Fruit fly (Drosophila melanogaster) Kc167 (cell line): Measurements from ENCODE around the gene CG33965.
"Not testable (repeated sequence)": the region's sequence is repeated elsewhere in the genome, so short reads cannot be mapped to it uniquely, and the experiment has no call there.

Source experiments
- Myc ChIP-seq: fragments of >200 bp; optimal IDR thresholded peaks from 2 replicates; lab custom pipeline; 2017; ENCODE audit warnings: missing external identifiers
- Sin3A ChIP-seq: fragments of >200 bp; optimal IDR thresholded peaks from 2 replicates; lab custom pipeline; 2018; ENCODE audit warnings: missing external identifiers
- h ChIP-seq: fragments of >200 bp; optimal IDR thresholded peaks from 3 replicates; lab custom pipeline; 2018; ENCODE audit warnings: missing external identifiers
- insv ChIP-seq: fragments of >200 bp; optimal IDR thresholded peaks from 3 replicates; lab custom pipeline; 2018; ENCODE audit warnings: missing external identifiers
- psq ChIP-seq: fragments of >200 bp; optimal IDR thresholded peaks from 2 replicates; lab custom pipeline; 2017; ENCODE audit warnings: missing external identifiers
- ttk ChIP-seq: sonication (Bioruptor generic); optimal IDR thresholded peaks from 2 replicates; lab custom pipeline; 2017; ENCODE audit warnings: missing external identifiers

CG33965 gene

dm6 chr3L:1245810-1246209 is 13.1 kb downstream of the CG33965 start, which contains the start of gene Klp61F:
Gene Klp61F, minus strand, starts transcription at chr3L:1245910.
- not testable (repeated sequence) for TF ChIP-seq Myc, ttk, insv (lab: Kevin White, UChicago)

- not testable (repeated sequence) for TF ChIP-seq psq, h, Sin3A (lab: Kevin White, UChicago)
Measured at dm6 chr3L:1246823-1247222, 14.1 kb downstream of the CG33965 start, which contains the start of gene CG32318. Gene CG32318, minus strand, starts transcription at chr3L:1246923.

- TF ChIP-seq h (lab: Kevin White, UChicago): no peak
- TF ChIP-seq ttk (lab: Kevin White, UChicago): no peak
- TF ChIP-seq Myc (lab: Kevin White, UChicago): no peak
- no peak for TF ChIP-seq Sin3A (lab: Kevin White, UChicago)
- no peak for TF ChIP-seq psq (lab: Kevin White, UChicago)
- no peak for TF ChIP-seq insv (lab: Kevin White, UChicago)
Measured at dm6 chr3L:1247627-1248295, 15.1 kb downstream of the CG33965 start, which contains the start of the genes Psf1 and Sac1. Gene Psf1, minus strand, starts transcription at chr3L:1247677. Gene Sac1, plus strand, starts transcription at chr3L:1247817.

- TF ChIP-seq psq (lab: Kevin White, UChicago) (no peak), Sin3A (lab: Kevin White, UChicago) (no peak)
Measured at dm6 chr3L:1250396-1250795, 17.7 kb downstream of the CG33965 start, which contains the start of gene Bfc. Gene Bfc, plus strand, starts transcription at chr3L:1250696.

dm6 chr3L:1251712-1252111 is 19.0 kb downstream of the CG33965 start, which contains the start of the genes CG9130 and CG9133:
Gene CG9130, plus strand, starts transcription at chr3L:1252012.
Gene CG9133, plus strand, starts transcription at chr3L:1252012.
- TF ChIP-seq Sin3A (lab: Kevin White, UChicago): no peak
- TF ChIP-seq Myc (lab: Kevin White, UChicago): no peak
- no peak for TF ChIP-seq h (lab: Kevin White, UChicago)
- no peak for TF ChIP-seq ttk (lab: Kevin White, UChicago)
- no peak for TF ChIP-seq psq (lab: Kevin White, UChicago)
- TF ChIP-seq insv (lab: Kevin White, UChicago): no peak

- TF ChIP-seq psq (lab: Kevin White, UChicago): no peak
- TF ChIP-seq ttk (lab: Kevin White, UChicago): no peak
- TF ChIP-seq h (lab: Kevin White, UChicago): no peak
- no peak for TF ChIP-seq Sin3A (lab: Kevin White, UChicago)
- TF ChIP-seq Myc (lab: Kevin White, UChicago): no peak
- TF ChIP-seq insv (lab: Kevin White, UChicago): no peak
Measured at dm6 chr3L:1256061-1256780, 23.5 kb downstream of the CG33965 start, which contains the start of gene tfc. Gene tfc, plus strand, starts transcription at chr3L:1256449.

- TF ChIP-seq h (lab: Kevin White, UChicago): no peak
- no peak for TF ChIP-seq Sin3A (lab: Kevin White, UChicago)
- no peak for TF ChIP-seq insv (lab: Kevin White, UChicago)
- no peak for TF ChIP-seq Myc (lab: Kevin White, UChicago)
- no peak for TF ChIP-seq ttk (lab: Kevin White, UChicago)
- no peak for TF ChIP-seq psq (lab: Kevin White, UChicago)
Measured at dm6 chr3L:1258547-1258946, 25.9 kb downstream of the CG33965 start.

dm6 chr3L:1264998-1265397 is 32.3 kb downstream of the CG33965 start:
- no peak for TF ChIP-seq h (lab: Kevin White, UChicago)
- TF ChIP-seq ttk (lab: Kevin White, UChicago): no peak
- no peak for TF ChIP-seq Sin3A (lab: Kevin White, UChicago)

dm6 chr3L:1265423-1266002 is 32.8 kb downstream of the CG33965 start:
- TF ChIP-seq insv (lab: Kevin White, UChicago) (no peak), ttk (lab: Kevin White, UChicago) (no peak), Myc (lab: Kevin White, UChicago) (no peak)

dm6 chr3L:1269013-1269412 is 36.3 kb downstream of the CG33965 start:
- TF ChIP-seq insv (lab: Kevin White, UChicago) (no peak), Sin3A (lab: Kevin White, UChicago) (no peak), h (lab: Kevin White, UChicago) (no peak), psq (lab: Kevin White, UChicago) (no peak), ttk (lab: Kevin White, UChicago) (no peak), Myc (lab: Kevin White, UChicago) (no peak)

dm6 chr3L:1275767-1276166 is 43.1 kb downstream of the CG33965 start, which contains the start of gene CG32333:
Gene CG32333, plus strand, starts transcription at chr3L:1275956.
- TF ChIP-seq insv (lab: Kevin White, UChicago) (no peak), Sin3A (lab: Kevin White, UChicago) (no peak), ttk (lab: Kevin White, UChicago) (no peak), h (lab: Kevin White, UChicago) (no peak), psq (lab: Kevin White, UChicago) (no peak), Myc (lab: Kevin White, UChicago) (no peak)
